Worm (Caenorhabditis elegans): ENCODE measurements around the gene ada-2.
A peak's percentile ranks its signal among the peaks of the same experiment; 100 is the strongest.

Gene ada-2

DNA sequence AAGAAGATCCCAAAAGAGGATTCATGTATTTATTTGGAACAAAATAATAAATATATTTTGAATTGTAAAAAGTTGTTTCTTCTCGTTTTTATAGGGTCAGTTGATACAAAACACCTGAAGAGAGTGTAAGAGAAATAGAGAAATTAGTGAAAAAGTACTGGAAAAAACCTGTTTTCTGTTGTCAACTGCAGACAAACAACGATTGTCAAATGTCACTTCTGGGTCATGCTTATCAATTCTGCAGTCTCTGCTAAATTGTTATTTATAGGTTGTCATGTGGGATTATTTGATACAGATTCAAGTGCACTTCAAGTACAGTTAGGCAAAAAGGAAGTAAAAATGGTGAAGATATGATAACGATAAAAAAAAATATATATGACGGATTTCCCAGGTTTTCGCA, 20.5 kb downstream of the ada-2 start:
- TF ChIP-seq efl-1 (optimal IDR thresholded peaks at IDR 0.05) (no peak), efl-1 (GFP tag; optimal IDR thresholded peaks at IDR 0.05 in 1 of 2) (peak in 1 of 2 experiments; percentile 73), nhr-20 (tag; optimal IDR thresholded peaks at IDR 0.05) (peak; percentile 55), lin-14 (GFP tag; optimal IDR thresholded peaks at IDR 0.05) (peak; percentile 57), jun-1 (tag; optimal IDR thresholded peaks at IDR 0.05) (no peak), tbx-2 (tag; optimal IDR thresholded peaks at IDR 0.05) (peak; percentile 44), Y116A8C.19 (tag; optimal IDR thresholded peaks at IDR 0.05; ENCODE audit: borderline replicate concordance) (no peak), pax-3 (tag; optimal IDR thresholded peaks at IDR 0.05) (no peak), ceh-63 (GFP tag; optimal IDR thresholded peaks at IDR 0.05) (no peak), alr-1 (tag; optimal IDR thresholded peaks at IDR 0.05; ENCODE audit: borderline replicate concordance) (no peak), pag-3 (tag; optimal IDR thresholded peaks at IDR 0.05; ENCODE audit: borderline replicate concordance, insufficient read depth) (no peak), C16A3.4 (tag; optimal IDR thresholded peaks at IDR 0.05) (no peak), lsy-2 (tag; optimal IDR thresholded peaks at IDR 0.05) (peak in 1 of 2 experiments; percentile 12), lin-35 (GFP tag; optimal IDR thresholded peaks at IDR 0.05) (peak in 1 of 2 experiments; percentile 51), nhr-71 (tag; optimal IDR thresholded peaks at IDR 0.05) (peak; percentile 36), mdl-1 (tag; optimal IDR thresholded peaks at IDR 0.05) (no peak), ets-5 (GFP tag; IDR thresholded peaks at IDR 0.05) (no peak), lin-13 (GFP tag; optimal IDR thresholded peaks at IDR 0.05) (no peak), aly-2 (tag; optimal IDR thresholded peaks at IDR 0.05) (no peak), rnt-1 (tag; optimal IDR thresholded peaks at IDR 0.05) (no peak), swsn-7 (tag; optimal IDR thresholded peaks at IDR 0.05) (no peak), grh-1 (GFP tag; IDR thresholded peaks at IDR 0.05) (peak; percentile 71), snu-23 (GFP tag; optimal IDR thresholded peaks at IDR 0.05) (peak; percentile 22), egl-27 (tag; optimal IDR thresholded peaks at IDR 0.05) (no peak), fos-1 (tag; optimal IDR thresholded peaks at IDR 0.05) (no peak), nhr-90 (tag; optimal IDR thresholded peaks at IDR 0.05; ENCODE audit: poor library complexity) (peak; percentile 6), vab-15 (tag; optimal IDR thresholded peaks at IDR 0.05) (no peak), blmp-1 (tag; optimal IDR thresholded peaks at IDR 0.05) (peak; percentile 28), elt-3 (tag; optimal IDR thresholded peaks at IDR 0.05) (peak in 2 of 6 experiments; percentile 80 to 81), nhr-85 (tag) (peak; percentile 96), ceh-88 (GFP tag; IDR thresholded peaks at IDR 0.05) (no peak), mab-9 (GFP tag; IDR thresholded peaks at IDR 0.05) (no peak), nhr-19 (GFP tag; conservative IDR thresholded peaks at IDR 0.05) (no peak; the same call in 1 of the 2 replicates), lir-3 (tag; optimal IDR thresholded peaks at IDR 0.05; ENCODE audit: poor library complexity) (peak; percentile 45)

ce11 chrII:7273517-7273916, 21.5 kb downstream of the ada-2 start:
- TF ChIP-seq elt-2 (tag; optimal IDR thresholded peaks at IDR 0.05) (peak; percentile 71), tlp-1 (tag; optimal IDR thresholded peaks at IDR 0.05) (no peak), mdl-1 (tag; optimal IDR thresholded peaks at IDR 0.05) (peak in 1 of 2 experiments; percentile 16), snu-23 (GFP tag; optimal IDR thresholded peaks at IDR 0.05) (no peak), lin-14 (GFP tag; optimal IDR thresholded peaks at IDR 0.05) (peak; percentile 31), unc-130 (tag; optimal IDR thresholded peaks at IDR 0.05) (no peak), aha-1 (tag; optimal IDR thresholded peaks at IDR 0.05) (no peak), ztf-4 (tag; optimal IDR thresholded peaks at IDR 0.05) (no peak), nhr-20 (tag; optimal IDR thresholded peaks at IDR 0.05) (peak; percentile 12), unc-62 (GFP tag; optimal IDR thresholded peaks at IDR 0.05) (no peak), nhr-237 (tag; optimal IDR thresholded peaks at IDR 0.05) (no peak), pqm-1 (tag; optimal IDR thresholded peaks at IDR 0.05) (peak; percentile 61), sup-37 (GFP tag; optimal IDR thresholded peaks at IDR 0.05) (no peak)

Data from whole organism, L1 larva.